Worm (Caenorhabditis elegans) whole organism, L1 larva: ENCODE measurements around the gene irld-3.

ENCODE experiments used
- C04F5.9 ChIP-seq: sonication (generic microtip); optimal IDR thresholded peaks from 2 replicates; lab custom pipeline; 2016; ENCODE audit warnings: missing genetic modification characterization, missing compliant biosample characterization
- aha-1 ChIP-seq: fragments of 150-350 bp; optimal IDR thresholded peaks from 2 replicates; lab custom pipeline; 2014; ENCODE audit warnings: missing biosample characterization, missing genetic modification characterization
- alr-1 ChIP-seq: fragments of 200-800 bp; sonication (Bioruptor generic); optimal IDR thresholded peaks from 2 replicates; lab custom pipeline; 2018; ENCODE audit warnings: borderline replicate concordance, mild to moderate bottlenecking, missing genetic modification characterization, missing compliant biosample characterization
- aly-2 ChIP-seq: fragments of 150-350 bp; optimal IDR thresholded peaks from 2 replicates; lab custom pipeline; 2014; ENCODE audit warnings: missing biosample characterization, missing genetic modification characterization
- blmp-1 ChIP-seq: fragments of 150-350 bp; optimal IDR thresholded peaks from 2 replicates; lab custom pipeline; 2014; ENCODE audit warnings: missing biosample characterization, missing genetic modification characterization
- ceh-90 ChIP-seq: sonication (generic microtip); optimal IDR thresholded peaks from 2 replicates; lab custom pipeline; 2016; ENCODE audit warnings: missing genetic modification characterization, missing compliant biosample characterization
- dpl-1 ChIP-seq, 3 experiments: fragments of 150-350 bp in 2 of 3; sonication (generic microtip) in 1 of 3; optimal IDR thresholded peaks; 2 replicates each; lab custom pipeline; 2014 to 2017; ENCODE audit warnings: missing biosample characterization in 3 of 3, missing genetic modification characterization in 3 of 3, missing genetic modification reagents in 3 of 3
- dsc-1 ChIP-seq: sonication (generic microtip); optimal IDR thresholded peaks from 2 replicates; lab custom pipeline; 2016; ENCODE audit warnings: mild to moderate bottlenecking, missing genetic modification characterization, missing compliant biosample characterization
- efl-3 ChIP-seq: fragments of 200-800 bp; sonication (Bioruptor generic); optimal IDR thresholded peaks from 2 replicates; lab custom pipeline; 2018; ENCODE audit warnings: mild to moderate bottlenecking, missing genetic modification characterization, missing compliant biosample characterization
- egl-13 ChIP-seq: sonication (generic microtip); optimal IDR thresholded peaks from 2 replicates; lab custom pipeline; 2016; ENCODE audit warnings: missing genotype, missing genetic modification reagents, missing genetic modification characterization, missing compliant biosample characterization
- fkh-10 ChIP-seq: sonication (generic microtip); optimal IDR thresholded peaks from 2 replicates; lab custom pipeline; 2017; ENCODE audit warnings: missing biosample characterization, missing genetic modification reagents, missing genetic modification characterization
- fkh-4 ChIP-seq: sonication (generic microtip); optimal IDR thresholded peaks from 2 replicates; lab custom pipeline; 2016; ENCODE audit warnings: missing compliant biosample characterization, missing genetic modification characterization, borderline replicate concordance
- grh-1 ChIP-seq: fragments of 200-800 bp; sonication (Bioruptor generic); IDR thresholded peaks from 2 replicates; pipeline ENCODE4 v1.3.6; 2022; ENCODE audit warnings: missing genetic modification reagents, missing genetic modification characterization, missing compliant biosample characterization
- hlh-17 ChIP-seq: fragments of 200-800 bp; sonication (Bioruptor generic); optimal IDR thresholded peaks from 2 replicates; lab custom pipeline; 2018; ENCODE audit warnings: missing genetic modification characterization, mild to moderate bottlenecking, missing compliant biosample characterization, moderate library complexity, borderline replicate concordance
- hlh-4 ChIP-seq: sonication (generic microtip); optimal IDR thresholded peaks from 2 replicates; lab custom pipeline; 2016; ENCODE audit warnings: mild to moderate bottlenecking, missing genetic modification characterization, missing compliant biosample characterization
- irx-1 ChIP-seq: sonication (generic microtip); optimal IDR thresholded peaks from 2 replicates; lab custom pipeline; 2016; ENCODE audit warnings: missing genetic modification characterization, missing compliant biosample characterization
- lin-13 ChIP-seq: fragments of 150-350 bp; optimal IDR thresholded peaks from 2 replicates; lab custom pipeline; 2014; ENCODE audit warnings: missing biosample characterization, missing genetic modification reagents, missing genetic modification characterization
- lin-35 ChIP-seq, 2 experiments: fragments of 150-350 bp; optimal IDR thresholded peaks; 2 replicates each; lab custom pipeline; 2014; ENCODE audit warnings: missing biosample characterization in 2 of 2, missing genetic modification characterization in 2 of 2, missing genetic modification reagents in 2 of 2
- lir-3 ChIP-seq: sonication (generic microtip); optimal IDR thresholded peaks from 2 replicates; lab custom pipeline; 2016; ENCODE audit warnings: mild to moderate bottlenecking, missing genetic modification characterization, moderate library complexity, missing compliant biosample characterization; ENCODE audit not compliant: poor library complexity
- mab-9 ChIP-seq: fragments of 200-800 bp; sonication (Bioruptor generic); IDR thresholded peaks from 2 replicates; pipeline ENCODE4 v1.3.6; 2022; ENCODE audit warnings: missing genetic modification reagents, missing genetic modification characterization, missing compliant biosample characterization
- mdl-1 ChIP-seq, 2 experiments: fragments of 150-350 bp; optimal IDR thresholded peaks; 2 replicates each; lab custom pipeline; 2014 to 2017; ENCODE audit warnings: missing biosample characterization in 2 of 2, missing genetic modification characterization in 2 of 2, inconsistent platforms in 1 of 2
- mef-2 ChIP-seq: fragments of 150-350 bp; optimal IDR thresholded peaks from 2 replicates; lab custom pipeline; 2014; ENCODE audit warnings: missing biosample characterization, missing genetic modification characterization
- nhr-12 ChIP-seq: sonication (generic microtip); optimal IDR thresholded peaks from 2 replicates; lab custom pipeline; 2017; ENCODE audit warnings: missing biosample characterization, missing genetic modification characterization
- nhr-19 ChIP-seq: fragments of 200-800 bp; sonication (Bioruptor generic); conservative IDR thresholded peaks from 2 replicates; pipeline ENCODE4 v1.3.6; 2022; ENCODE audit warnings: missing genetic modification characterization, missing compliant biosample characterization
- nhr-28 ChIP-seq: fragments of 150-350 bp; optimal IDR thresholded peaks from 2 replicates; lab custom pipeline; 2014; ENCODE audit warnings: missing biosample characterization, missing genetic modification characterization
- nhr-71 ChIP-seq: sonication (generic microtip); optimal IDR thresholded peaks from 2 replicates; lab custom pipeline; 2016; ENCODE audit warnings: mild to moderate bottlenecking, missing genetic modification characterization, moderate library complexity, missing compliant biosample characterization
- nhr-76 ChIP-seq: sonication (generic microtip); optimal IDR thresholded peaks from 2 replicates; lab custom pipeline; 2017; ENCODE audit warnings: missing biosample characterization, missing genetic modification characterization
- nhr-85 ChIP-seq: sonication (generic microtip); peaks from one replicate; lab custom pipeline; 2016; ENCODE audit warnings: missing genetic modification characterization, inconsistent platforms, missing compliant biosample characterization
- pqm-1 ChIP-seq: sonication (generic microtip); optimal IDR thresholded peaks from 3 replicates; lab custom pipeline; 2017; ENCODE audit warnings: missing biosample characterization, missing genetic modification characterization
- rnt-1 ChIP-seq: sonication (generic microtip); optimal IDR thresholded peaks from 2 replicates; lab custom pipeline; 2016; ENCODE audit warnings: mild to moderate bottlenecking, missing genetic modification characterization, moderate library complexity, missing compliant biosample characterization
- sox-4 ChIP-seq: sonication (generic microtip); optimal IDR thresholded peaks from 2 replicates; lab custom pipeline; 2016; ENCODE audit warnings: missing genetic modification characterization, missing compliant biosample characterization
- sptf-1 ChIP-seq: fragments of 150-350 bp; optimal IDR thresholded peaks from 2 replicates; lab custom pipeline; 2014; ENCODE audit warnings: missing biosample characterization, missing genetic modification characterization
- tbx-2 ChIP-seq: sonication (generic microtip); optimal IDR thresholded peaks from 2 replicates; lab custom pipeline; 2016; ENCODE audit warnings: missing genetic modification characterization, missing compliant biosample characterization
- unc-62 ChIP-seq: fragments of 150-350 bp; optimal IDR thresholded peaks from 2 replicates; lab custom pipeline; 2014; ENCODE audit warnings: missing biosample characterization, missing genetic modification reagents, missing genetic modification characterization
- zip-4 ChIP-seq: fragments of 200-800 bp; sonication (Bioruptor generic); optimal IDR thresholded peaks from 2 replicates; lab custom pipeline; 2018; ENCODE audit warnings: mild to moderate bottlenecking, missing genetic modification characterization, moderate library complexity, missing compliant biosample characterization

irld-3 gene

DNA sequence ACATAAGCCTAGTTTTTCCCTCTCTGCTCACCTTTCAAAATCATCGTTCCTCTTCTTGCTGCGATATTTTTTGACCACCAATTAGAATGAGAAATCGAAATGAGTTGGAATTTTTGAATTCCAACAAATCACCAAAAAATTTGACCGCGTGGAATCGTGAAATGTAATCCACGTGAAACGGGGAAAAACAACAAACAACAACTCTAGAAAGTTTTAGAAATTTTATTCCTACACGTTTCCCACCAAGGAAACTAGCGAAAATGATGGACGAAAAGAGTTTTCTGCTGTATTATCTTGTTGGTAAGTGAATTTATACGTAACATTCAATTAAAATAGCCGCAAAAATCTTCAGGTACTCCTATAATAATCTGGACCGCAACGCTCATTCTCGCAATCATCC, at the start of gene irld-3, which contains the start of gene F02C9.1:
irld-3 (minus strand) TSS at position 101 of the 400 bp plus-strand sequence.
F02C9.1 (plus strand) TSS at position 216 of the 400 bp plus-strand sequence.
- TF ChIP-seq nhr-19 (no peak), mdl-1 (tag; optimal IDR thresholded peaks at IDR 0.05; lab: Kevin White, UChicago) (no peak), egl-13 (tag; lab: Kevin White, UChicago) (no peak), lin-35 (GFP tag; optimal IDR thresholded peaks at IDR 0.05; lab: Kevin White, UChicago) (no peak), fkh-10 (GFP tag; lab: Kevin White, UChicago) (no peak), nhr-71 (tag; lab: Kevin White, UChicago) (no peak), sox-4 (tag; lab: Kevin White, UChicago) (no peak), zip-4 (GFP tag; lab: Kevin White, UChicago) (no peak), dsc-1 (tag; lab: Kevin White, UChicago) (no peak), nhr-76 (tag; lab: Kevin White, UChicago) (no peak), nhr-12 (tag; lab: Kevin White, UChicago) (no peak), grh-1 (GFP tag; lab: Robert Waterston, UW) (no peak), irx-1 (tag; lab: Kevin White, UChicago) (no peak), lin-13 (no peak), unc-62 (no peak), nhr-28 (tag; lab: Kevin White, UChicago) (no peak), hlh-17 (GFP tag; lab: Kevin White, UChicago) (no peak), ceh-90 (tag; lab: Kevin White, UChicago) (no peak), C04F5.9 (tag; lab: Kevin White, UChicago) (no peak)
- TF ChIP-seq, all 84 proteins: peak for 0

- TF ChIP-seq nhr-85 (tag; lab: Kevin White, UChicago) = no peak
- no peak for TF ChIP-seq mdl-1 (tag; optimal IDR thresholded peaks at IDR 0.05; lab: Kevin White, UChicago)
- TF ChIP-seq alr-1 = no peak
- no peak for TF ChIP-seq lir-3 (tag; lab: Kevin White, UChicago)
- no peak for TF ChIP-seq nhr-76 (tag; lab: Kevin White, UChicago)
- TF ChIP-seq nhr-12 (tag; lab: Kevin White, UChicago) = no peak
- TF ChIP-seq fkh-4 = no peak
- no peak for TF ChIP-seq irx-1 (tag; lab: Kevin White, UChicago)
- no peak for TF ChIP-seq mab-9 (GFP tag; lab: Robert Waterston, UW)
- no peak for TF ChIP-seq hlh-17 (GFP tag; lab: Kevin White, UChicago)
- TF ChIP-seq aha-1 (tag; lab: Kevin White, UChicago) = no peak
- no peak for TF ChIP-seq dpl-1 (GFP tag; optimal IDR thresholded peaks at IDR 0.05; lab: Kevin White, UChicago)
- TF ChIP-seq tbx-2 = no peak
- TF ChIP-seq sptf-1 = no peak
- TF ChIP-seq, all 84 proteins: peak for 0
These were observed 49.7 kb upstream of the irld-3 start, which contains the start of gene lag-2 for ce11 chrV:3188043-3188442. Gene lag-2, plus strand, starts transcription at chrV:3188343.

DNA sequence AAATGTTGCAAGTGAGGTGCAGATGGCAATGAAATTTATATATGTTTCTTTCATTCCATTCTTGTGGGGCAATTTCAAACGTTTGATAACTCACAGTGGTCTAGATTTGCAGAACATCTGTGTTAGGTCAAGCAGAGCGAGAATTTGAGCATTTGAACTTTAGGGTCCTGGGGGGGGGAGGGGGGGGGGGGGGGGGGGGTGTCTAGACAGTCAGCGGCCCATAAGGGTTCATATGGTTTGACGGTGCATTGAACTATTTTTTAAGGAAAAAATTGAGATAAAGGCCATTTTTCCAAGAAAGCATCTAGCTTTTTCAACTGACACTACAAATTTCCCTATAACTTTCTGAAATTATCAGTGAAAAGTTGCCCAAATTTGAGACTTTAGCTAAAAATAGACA, 47.5 kb upstream of the irld-3 start:
- TF ChIP-seq nhr-12 (tag; lab: Kevin White, UChicago) (no peak), hlh-17 (GFP tag; lab: Kevin White, UChicago) (no peak), egl-13 (tag; lab: Kevin White, UChicago) (no peak), blmp-1 (tag; lab: Kevin White, UChicago) (no peak), nhr-76 (tag; lab: Kevin White, UChicago) (no peak)

DNA sequence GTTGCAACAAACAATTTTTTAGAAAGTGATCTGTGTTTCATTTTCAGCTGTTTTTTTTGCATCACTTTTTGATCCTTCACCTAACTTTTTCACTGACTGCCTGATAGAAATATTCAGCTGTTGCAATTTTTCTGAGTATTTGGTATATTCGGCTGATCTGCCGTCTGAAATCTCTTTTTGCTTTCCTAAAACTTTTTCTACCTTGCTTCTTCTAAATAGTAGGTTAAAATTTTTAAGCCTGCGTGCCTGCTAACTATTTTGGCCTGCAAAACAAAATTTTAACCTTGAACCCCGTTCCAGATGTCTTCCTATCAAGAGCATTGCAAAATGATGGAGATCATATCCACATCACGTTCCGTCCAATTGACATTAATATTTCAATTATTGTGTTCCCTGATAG, 37.8 kb upstream of the irld-3 start, which contains the start of gene srab-8:
srab-8 (plus strand) TSS at position 301 of the 400 bp plus-strand sequence.
- TF ChIP-seq hlh-4 (tag; lab: Kevin White, UChicago) (peak; percentile 90), fkh-10 (GFP tag; lab: Kevin White, UChicago) (no peak), pqm-1 (tag; lab: Kevin White, UChicago) (no peak)
- TF ChIP-seq, all 84 proteins: peak for 1

- TF ChIP-seq mef-2 (tag; lab: Kevin White, UChicago) = no peak
- no peak for TF ChIP-seq sptf-1
- no peak for TF ChIP-seq rnt-1
- TF ChIP-seq efl-3 (GFP tag; lab: Kevin White, UChicago) = no peak
- TF ChIP-seq aly-2 (tag; lab: Kevin White, UChicago) = no peak
- TF ChIP-seq nhr-76 (tag; lab: Kevin White, UChicago) = no peak
- TF ChIP-seq, all 84 proteins: peak for 0
These were observed 33.2 kb upstream of the irld-3 start for ce11 chrV:3171625-3172024.
